Fruit fly (Drosophila melanogaster) whole organism, embryonic: ENCODE data around the gene CG10943.

Experiments
- Aef1 ChIP-seq: fragments of 200-800 bp; sonication (Bioruptor generic); IDR thresholded peaks from 3 replicates; pipeline ENCODE4 v1.3.6; 2022; ENCODE audit warnings: missing biosample characterization, missing genetic modification characterization
- Asciz ChIP-seq: fragments of 200-800 bp; sonication (Bioruptor generic); optimal IDR thresholded peaks from 2 replicates; lab custom pipeline; 2017; ENCODE audit warnings: missing biosample characterization, mild to moderate bottlenecking, missing genetic modification characterization, missing genetic modification reagents
- Awh ChIP-seq: fragments of 200-800 bp; sonication (Bioruptor generic); IDR thresholded peaks from 2 replicates; pipeline ENCODE4, ENCODE4 v1.3.6; 2022; ENCODE audit warnings: missing biosample characterization, missing genetic modification characterization
- C15 ChIP-seq: fragments of 200-800 bp; sonication (Bioruptor generic); IDR thresholded peaks from 3 replicates; pipeline ENCODE4 v1.3.6; 2022; ENCODE audit warnings: missing biosample characterization, missing genetic modification characterization
- CG10321 ChIP-seq: fragments of 200-800 bp; sonication (Bioruptor generic); IDR thresholded peaks from 2 replicates; pipeline ENCODE4 v1.3.6; 2022; ENCODE audit warnings: missing biosample characterization, missing genetic modification characterization
- CG11504 ChIP-seq: fragments of 200-800 bp; sonication (Bioruptor generic); optimal IDR thresholded peaks from 3 replicates; lab custom pipeline; 2019; ENCODE audit warnings: missing biosample characterization, mild to moderate bottlenecking, missing genetic modification characterization, moderate library complexity
- CG12219 ChIP-seq: fragments of 200-800 bp; sonication (Bioruptor generic); optimal IDR thresholded peaks from 3 replicates; lab custom pipeline; 2018; ENCODE audit warnings: missing biosample characterization, mild to moderate bottlenecking, missing genetic modification characterization
- CG12769 ChIP-seq: fragments of 200-800 bp; sonication (Bioruptor generic); optimal IDR thresholded peaks from 2 replicates; lab custom pipeline; 2019; ENCODE audit warnings: missing biosample characterization, mild to moderate bottlenecking, missing genetic modification characterization, moderate library complexity
- CG13123 ChIP-seq: fragments of 200-800 bp; sonication (Bioruptor generic); optimal IDR thresholded peaks from 2 replicates; lab custom pipeline; 2016; ENCODE audit warnings: missing biosample characterization, missing genetic modification characterization
- CG15011 ChIP-seq: fragments of 200-800 bp; sonication (Bioruptor generic); optimal IDR thresholded peaks from 3 replicates; lab custom pipeline; 2018; ENCODE audit warnings: missing biosample characterization, mild to moderate bottlenecking, missing genetic modification characterization
- CG15269 ChIP-seq: fragments of 200-800 bp; sonication (Bioruptor generic); optimal IDR thresholded peaks from 2 replicates; lab custom pipeline; 2018; ENCODE audit warnings: missing biosample characterization, mild to moderate bottlenecking, missing genetic modification characterization, moderate library complexity
- CG15479 ChIP-seq: fragments of 200-800 bp; sonication (Bioruptor generic); optimal IDR thresholded peaks from 3 replicates; lab custom pipeline; 2019; ENCODE audit warnings: missing biosample characterization, mild to moderate bottlenecking, missing genetic modification characterization, moderate library complexity
- CG30431 ChIP-seq: fragments of 200-800 bp; sonication (Bioruptor generic); optimal IDR thresholded peaks from 2 replicates; lab custom pipeline; 2017; ENCODE audit warnings: missing biosample characterization, missing genetic modification characterization
- CG43689 ChIP-seq: fragments of 200-800 bp; sonication (Bioruptor generic); IDR thresholded peaks from 2 replicates; pipeline ENCODE4 v1.3.6; 2022; ENCODE audit warnings: missing biosample characterization, missing genetic modification characterization
- CG4854 ChIP-seq: fragments of 200-800 bp; sonication (Bioruptor generic); optimal IDR thresholded peaks from 2 replicates; lab custom pipeline; 2016; ENCODE audit warnings: missing biosample characterization, missing genetic modification characterization, inconsistent platforms
- CG6175 ChIP-seq: fragments of 200-800 bp; sonication (Bioruptor generic); IDR thresholded peaks from 3 replicates; pipeline ENCODE4 v1.3.6; 2022; ENCODE audit warnings: missing biosample characterization, missing genetic modification characterization
- CG6654 ChIP-seq: fragments of 200-800 bp; sonication (Bioruptor generic); optimal IDR thresholded peaks from 2 replicates; lab custom pipeline; 2017; ENCODE audit warnings: missing biosample characterization, mild to moderate bottlenecking, missing genetic modification characterization
- CG6854 ChIP-seq: fragments of 200-800 bp; sonication (Bioruptor generic); optimal IDR thresholded peaks from 3 replicates; lab custom pipeline; 2017; ENCODE audit warnings: missing biosample characterization, mild to moderate bottlenecking, missing genetic modification characterization
- CG7786 ChIP-seq: fragments of 200-800 bp; sonication (Bioruptor generic); optimal IDR thresholded peaks from 2 replicates; lab custom pipeline; 2016; ENCODE audit warnings: missing biosample characterization, missing genetic modification characterization
- CG9437 ChIP-seq: fragments of 200-800 bp; sonication (Bioruptor generic); optimal IDR thresholded peaks from 2 replicates; lab custom pipeline; 2018; ENCODE audit warnings: missing biosample characterization, mild to moderate bottlenecking, missing genetic modification characterization
- Dip2 ChIP-seq: fragments of 200-800 bp; sonication (Bioruptor generic); IDR thresholded peaks from 2 replicates; pipeline ENCODE4 v1.3.6; 2022; ENCODE audit warnings: missing biosample characterization, missing genetic modification characterization
- Doc2 ChIP-seq: fragments of 200-800 bp; sonication (Bioruptor generic); IDR thresholded peaks from 2 replicates; pipeline ENCODE4 v1.3.6; 2022; ENCODE audit warnings: missing biosample characterization, missing genetic modification characterization
- Ets97D ChIP-seq: fragments of 200-800 bp; sonication (Bioruptor generic); optimal IDR thresholded peaks from 3 replicates; lab custom pipeline; 2016; ENCODE audit warnings: missing biosample characterization, missing genetic modification characterization
- Gug ChIP-seq: fragments of 200-800 bp; sonication (Bioruptor generic); IDR thresholded peaks from 4 replicates; pipeline ENCODE4 v1.3.6; 2022; ENCODE audit warnings: missing biosample characterization, missing genetic modification characterization
- HLH4C ChIP-seq: fragments of 200-800 bp; sonication (Bioruptor generic); IDR thresholded peaks from 3 replicates; pipeline ENCODE4 v1.3.6; 2022; ENCODE audit warnings: missing biosample characterization, missing genetic modification characterization; ENCODE audit not compliant: partially characterized antibody
- HLH54F ChIP-seq: fragments of 200-800 bp; sonication (Bioruptor generic); optimal IDR thresholded peaks from 3 replicates; lab custom pipeline; 2016; ENCODE audit warnings: missing biosample characterization, missing genetic modification characterization
- HLHmδ ChIP-seq: fragments of 200-800 bp; sonication (Bioruptor generic); optimal IDR thresholded peaks from 2 replicates; lab custom pipeline; 2018; ENCODE audit warnings: missing biosample characterization, mild to moderate bottlenecking, missing genetic modification characterization, moderate library complexity
- Hand ChIP-seq: fragments of 200-800 bp; sonication (Bioruptor generic); optimal IDR thresholded peaks from 2 replicates; lab custom pipeline; 2017; ENCODE audit warnings: mild to moderate bottlenecking, missing biosample characterization, missing genetic modification reagents, missing genetic modification characterization
- Lim3 ChIP-seq: fragments of 200-800 bp; sonication (Bioruptor generic); IDR thresholded peaks from 2 replicates; pipeline ENCODE4 v1.3.6; 2022; ENCODE audit warnings: missing biosample characterization, missing genetic modification characterization
- Myb ChIP-seq: fragments of 200-800 bp; sonication (Bioruptor generic); optimal IDR thresholded peaks from 2 replicates; lab custom pipeline; 2016; ENCODE audit warnings: missing biosample characterization, missing genetic modification characterization
- NC2β ChIP-seq: fragments of 200-800 bp; sonication (Bioruptor generic); optimal IDR thresholded peaks from 2 replicates; lab custom pipeline; 2016; ENCODE audit warnings: missing biosample characterization, missing genetic modification characterization
- Vsx1 ChIP-seq: fragments of 200-800 bp; sonication (Bioruptor generic); optimal IDR thresholded peaks from 2 replicates; lab custom pipeline; 2017; ENCODE audit warnings: missing biosample characterization, mild to moderate bottlenecking, missing genetic modification characterization, missing genetic modification reagents
- Xbp1 ChIP-seq: fragments of 200-800 bp; sonication (Bioruptor generic); optimal IDR thresholded peaks from 3 replicates; lab custom pipeline; 2016; ENCODE audit warnings: missing biosample characterization, mild to moderate bottlenecking, missing genetic modification characterization
- ap ChIP-seq: fragments of 200-800 bp; sonication (Bioruptor generic); IDR thresholded peaks from 2 replicates; pipeline ENCODE4 v1.3.6; 2022; ENCODE audit warnings: missing biosample characterization, missing genetic modification characterization
- caup ChIP-seq: fragments of 200-800 bp; sonication (Bioruptor generic); optimal IDR thresholded peaks from 3 replicates; lab custom pipeline; 2017; ENCODE audit warnings: missing biosample characterization, mild to moderate bottlenecking, missing genetic modification characterization, moderate library complexity; ENCODE audit not compliant: severe bottlenecking
- crp ChIP-seq, 2 experiments: fragments of 200-800 bp; sonication (Bioruptor generic); optimal IDR thresholded peaks; 2 replicates in 1 of 2; 3 replicates in 1 of 2; lab custom pipeline; 2017; ENCODE audit warnings: missing biosample characterization in 2 of 2, missing genetic modification characterization in 2 of 2, mild to moderate bottlenecking in 1 of 2, moderate library complexity in 1 of 2
- dati ChIP-seq: fragments of 200-800 bp; sonication (Bioruptor generic); IDR thresholded peaks from 2 replicates; pipeline ENCODE4 v1.3.6; 2022; ENCODE audit warnings: missing biosample characterization, missing genetic modification characterization
- dimm ChIP-seq: fragments of 200-800 bp; sonication (Bioruptor generic); IDR thresholded peaks from 2 replicates; pipeline ENCODE4 v1.3.6; 2022; ENCODE audit warnings: missing biosample characterization, missing genetic modification characterization
- en ChIP-seq: fragments of 200-800 bp; sonication (Bioruptor generic); optimal IDR thresholded peaks from 2 replicates; lab custom pipeline; 2016; ENCODE audit warnings: missing biosample characterization, missing genetic modification characterization
- fd64A ChIP-seq: fragments of 200-800 bp; sonication (Bioruptor generic); optimal IDR thresholded peaks from 3 replicates; lab custom pipeline; 2018; ENCODE audit warnings: missing biosample characterization, mild to moderate bottlenecking, missing genetic modification characterization
- gce ChIP-seq: fragments of 200-800 bp; sonication (Bioruptor generic); IDR thresholded peaks from 3 replicates; pipeline ENCODE4 v1.3.6; 2022; ENCODE audit warnings: missing biosample characterization, missing genetic modification characterization
- gsb-n ChIP-seq: fragments of 200-800 bp; sonication (Bioruptor generic); optimal IDR thresholded peaks from 3 replicates; lab custom pipeline; 2018; ENCODE audit warnings: missing biosample characterization, mild to moderate bottlenecking, missing genetic modification characterization
- knrl ChIP-seq: fragments of 200-800 bp; sonication (Bioruptor generic); IDR thresholded peaks from 3 replicates; pipeline ENCODE4 v1.3.6; 2022; ENCODE audit warnings: missing biosample characterization, missing genetic modification characterization; ENCODE audit not compliant: partially characterized antibody
- lab ChIP-seq: fragments of 200-800 bp; sonication (Bioruptor generic); optimal IDR thresholded peaks from 3 replicates; lab custom pipeline; 2017; ENCODE audit warnings: missing biosample characterization, missing genetic modification characterization, mild to moderate bottlenecking, moderate library complexity, missing genetic modification reagents
- mam ChIP-seq: fragments of 200-800 bp; sonication (Bioruptor generic); optimal IDR thresholded peaks from 3 replicates; lab custom pipeline; 2016; ENCODE audit warnings: missing biosample characterization, missing genetic modification characterization
- odd ChIP-seq: fragments of 200-800 bp; sonication (Bioruptor generic); optimal IDR thresholded peaks from 2 replicates; lab custom pipeline; 2017; ENCODE audit warnings: missing biosample characterization, mild to moderate bottlenecking, missing genetic modification characterization
- pnt ChIP-seq: fragments of 200-800 bp; sonication (Bioruptor generic); optimal IDR thresholded peaks from 3 replicates; lab custom pipeline; 2016; ENCODE audit warnings: missing biosample characterization, missing genetic modification characterization
- pros ChIP-seq: fragments of 200-800 bp; sonication (Bioruptor generic); optimal IDR thresholded peaks from 3 replicates; lab custom pipeline; 2019; ENCODE audit warnings: missing biosample characterization, mild to moderate bottlenecking, missing genetic modification characterization, moderate library complexity
- sug ChIP-seq: fragments of 200-800 bp; optimal IDR thresholded peaks from 2 replicates; lab custom pipeline; 2019; ENCODE audit warnings: missing biosample characterization, mild to moderate bottlenecking, missing genetic modification characterization, moderate library complexity
- tin ChIP-seq: fragments of 200-800 bp; sonication (Bioruptor generic); optimal IDR thresholded peaks from 3 replicates; lab custom pipeline; 2016; ENCODE audit warnings: missing biosample characterization, missing genetic modification characterization
- unc-4 ChIP-seq: fragments of 200-800 bp; sonication (Bioruptor generic); IDR thresholded peaks from 2 replicates; pipeline ENCODE4 v1.3.6; 2022; ENCODE audit warnings: missing biosample characterization, missing genetic modification characterization; ENCODE audit not compliant: partially characterized antibody

The CG10943 gene

DNA sequence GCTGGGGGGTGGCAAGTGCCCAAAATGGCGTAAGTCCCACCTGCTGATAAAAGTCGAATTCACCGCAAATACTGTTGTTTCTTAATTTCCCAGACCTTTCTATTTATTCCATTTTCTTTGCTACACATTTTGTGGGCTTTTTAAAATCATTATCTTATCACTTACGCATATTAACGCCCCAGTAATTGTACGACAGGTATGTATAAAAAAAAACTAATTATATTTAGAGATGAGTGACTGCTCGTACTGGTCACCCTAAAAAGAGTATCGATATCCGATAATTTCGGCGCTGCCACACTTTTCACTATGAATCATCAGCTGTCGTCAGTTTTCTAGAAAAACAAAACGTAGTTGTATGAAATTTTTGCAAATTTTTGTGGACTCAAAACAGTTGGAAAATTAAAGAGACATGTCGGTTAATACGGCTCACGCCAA, 12.8 kb downstream of the CG10943 start, which contains the start of the genes CG10948 and Wbp2 (continued):
- TF ChIP-seq Xbp1 (peak; percentile 30), CG10321 (GFP tag; lab: Robert Waterston, UW) (no peak), CG9437 (GFP tag; lab: Kevin White, UChicago) (peak; percentile 33), knrl (GFP tag; lab: Robert Waterston, UW) (0 out of 3 replicates have a peak, but pooled peaks have one; percentile 54), Aef1 (GFP tag; lab: Robert Waterston, UW) (no peak), gsb-n (tag; lab: Kevin White, UChicago) (no peak), HLH54F (GFP tag; lab: Kevin White, UChicago) (no peak), CG12219 (GFP tag; lab: Kevin White, UChicago) (no peak), CG11504 (tag; lab: Kevin White, UChicago) (no peak), gce (GFP tag; lab: Robert Waterston, UW) (no peak), fd64A (no peak), Gug (GFP tag; lab: Robert Waterston, UW) (no peak), CG6175 (GFP tag; lab: Robert Waterston, UW) (no peak), CG15269 (tag; lab: Kevin White, UChicago) (no peak), crp (GFP tag; optimal IDR thresholded peaks at IDR 0.05; lab: Kevin White, UChicago) (peak; percentile 34 to 90), Vsx1 (GFP tag; lab: Kevin White, UChicago) (peak; percentile 73), Asciz (GFP tag; lab: Kevin White, UChicago) (no peak), odd (GFP tag; lab: Kevin White, UChicago) (peak; percentile 15), lab (GFP tag; lab: Kevin White, UChicago) (no peak), unc-4 (GFP tag; lab: Robert Waterston, UW) (peak; percentile 58), CG4854 (GFP tag; lab: Kevin White, UChicago) (no peak), CG12769 (tag; lab: Kevin White, UChicago) (no peak), dimm (no peak), CG15011 (no peak), sug (peak; percentile 87), ap (no peak), pnt (GFP tag; lab: Kevin White, UChicago) (no peak), HLHmδ (GFP tag; lab: Kevin White, UChicago) (no peak), Lim3 (GFP tag; lab: Robert Waterston, UW) (no peak), C15 (no peak), Myb (no peak), tin (no peak), CG43689 (GFP tag; lab: Robert Waterston, UW) (no peak), CG6854 (GFP tag; lab: Kevin White, UChicago) (peak; percentile 47), mam (GFP tag; lab: Kevin White, UChicago) (peak; percentile 2), CG6654 (GFP tag; lab: Kevin White, UChicago) (no peak), CG30431 (GFP tag; lab: Kevin White, UChicago) (no peak), Doc2 (no peak), Hand (GFP tag; lab: Kevin White, UChicago) (no peak), Dip2 (GFP tag; lab: Robert Waterston, UW) (no peak), en (GFP tag; lab: Kevin White, UChicago) (no peak), NC2β (no peak), Ets97D (peak; percentile 77), CG13123 (GFP tag; lab: Kevin White, UChicago) (no peak), pros (GFP tag; lab: Kevin White, UChicago) (no peak), CG7786 (GFP tag; lab: Kevin White, UChicago) (no peak), CG15479 (GFP tag; lab: Kevin White, UChicago) (no peak), dati (GFP tag; lab: Robert Waterston, UW) (no peak), caup (no peak), Awh (no peak), HLH4C (peak; percentile 50; the same call in 1 of the 3 replicates)
